Fruit fly (Drosophila melanogaster): ENCODE data around the gene CG32006.

- TF ChIP-seq cic (GFP tag; optimal IDR thresholded peaks at IDR 0.05): no peak
- TF ChIP-seq ovo (GFP tag; optimal IDR thresholded peaks at IDR 0.05): no peak
- no peak for TF ChIP-seq kay (GFP tag; ENCODE audit: borderline replicate concordance)
- no peak for TF ChIP-seq CG11617 (GFP tag; optimal IDR thresholded peaks at IDR 0.05)
- no peak for TF ChIP-seq bab1 (GFP tag; optimal IDR thresholded peaks at IDR 0.05)
- TF ChIP-seq Hr96 (GFP tag; optimal IDR thresholded peaks at IDR 0.05): no peak
Observed at dm6 chr4:130990-131389, 19.6 kb upstream of the CG32006 start.
